Worm (Caenorhabditis elegans): ENCODE results near the gene F21D5.9.

F21D5.9 gene

ce11 chrIV:8722801-8723200 lies 1.0 kb upstream of the F21D5.9 start:
- TF ChIP-seq nhr-232 (tag; optimal IDR thresholded peaks at IDR 0.05), result no peak
- TF ChIP-seq ttx-3 (tag; optimal IDR thresholded peaks at IDR 0.05), result no peak
- TF ChIP-seq ahr-1 (tag; optimal IDR thresholded peaks at IDR 0.05), result no peak
- TF ChIP-seq zip-5 (tag; optimal IDR thresholded peaks at IDR 0.05), result no peak
- no peak for TF ChIP-seq hlh-8 (tag; optimal IDR thresholded peaks at IDR 0.05)
- no peak for TF ChIP-seq ceh-19 (GFP tag; optimal IDR thresholded peaks at IDR 0.05)
- no peak for TF ChIP-seq dve-1 (tag; optimal IDR thresholded peaks at IDR 0.05)
- no peak for TF ChIP-seq nhr-11 (tag; optimal IDR thresholded peaks at IDR 0.05)
- TF ChIP-seq fkh-10 (GFP tag; optimal IDR thresholded peaks at IDR 0.05), result no peak

- no peak for TF ChIP-seq C38D4.7 (GFP tag; optimal IDR thresholded peaks at IDR 0.05)
- TF ChIP-seq ceh-9 (tag; optimal IDR thresholded peaks at IDR 0.05), result no peak
- TF ChIP-seq Y22D7AL.16 (tag; optimal IDR thresholded peaks at IDR 0.05), result no peak
- no peak for TF ChIP-seq T23F11.4 (GFP tag; optimal IDR thresholded peaks at IDR 0.05)
- no peak for TF ChIP-seq K09A11.1 (tag; optimal IDR thresholded peaks at IDR 0.05; ENCODE audit: insufficient read depth)
- TF ChIP-seq nhr-11 (tag; optimal IDR thresholded peaks at IDR 0.05), result no peak
- TF ChIP-seq ztf-16 (tag; optimal IDR thresholded peaks at IDR 0.05), result no peak
- TF ChIP-seq ceh-48 (tag; optimal IDR thresholded peaks at IDR 0.05), result no peak
Measured at ce11 chrIV:8724907-8725306, 1.1 kb downstream of the F21D5.9 start.

- no peak for TF ChIP-seq npax-4 (tag; optimal IDR thresholded peaks at IDR 0.05)
- TF ChIP-seq lim-6 (tag; optimal IDR thresholded peaks at IDR 0.05), result no peak
- no peak for TF ChIP-seq ceh-6 (GFP tag; optimal IDR thresholded peaks at IDR 0.05)
- TF ChIP-seq ets-4 (tag; optimal IDR thresholded peaks at IDR 0.05), result no peak
- no peak for TF ChIP-seq syd-9 (tag; optimal IDR thresholded peaks at IDR 0.05)
- TF ChIP-seq ceh-45 (GFP tag; IDR thresholded peaks at IDR 0.05), result no peak
- TF ChIP-seq ceh-19 (GFP tag; optimal IDR thresholded peaks at IDR 0.05), result no peak
- TF ChIP-seq mec-3 (tag; optimal IDR thresholded peaks at IDR 0.05; ENCODE audit: borderline replicate concordance), result no peak
- TF ChIP-seq ref-2 (tag; optimal IDR thresholded peaks at IDR 0.05), result no peak
- no peak for TF ChIP-seq ceh-48 (tag; optimal IDR thresholded peaks at IDR 0.05)
- TF ChIP-seq unc-86 (tag; optimal IDR thresholded peaks at IDR 0.05), result no peak
- no peak for TF ChIP-seq pax-1 (tag; optimal IDR thresholded peaks at IDR 0.05)
- TF ChIP-seq unc-42 (tag; optimal IDR thresholded peaks at IDR 0.05), result no peak
- TF ChIP-seq ceh-30 (tag; optimal IDR thresholded peaks at IDR 0.05), result no peak
Measured at ce11 chrIV:8725345-8725744, 1.5 kb downstream of the F21D5.9 start, which contains the start of gene pgm-3. pgm-3 (plus strand) TSS chrIV:8725722.

- TF ChIP-seq unc-42 (tag; optimal IDR thresholded peaks at IDR 0.05) (no peak), ahr-1 (tag; optimal IDR thresholded peaks at IDR 0.05) (no peak), ceh-9 (tag; optimal IDR thresholded peaks at IDR 0.05) (no peak)
Measured at ce11 chrIV:8728122-8728521, 4.3 kb downstream of the F21D5.9 start, which contains the start of gene otub-3. otub-3 (plus strand) TSS chrIV:8728177.

- no peak for TF ChIP-seq pag-3 (tag; optimal IDR thresholded peaks at IDR 0.05; ENCODE audit: borderline replicate concordance)
- no peak for TF ChIP-seq fkh-10 (GFP tag; optimal IDR thresholded peaks at IDR 0.05)
- peak; percentile 56 for TF ChIP-seq hlh-30 (tag; optimal IDR thresholded peaks at IDR 0.05; ENCODE audit: insufficient read depth)
- no peak for TF ChIP-seq T23F11.4 (GFP tag; optimal IDR thresholded peaks at IDR 0.05)
- TF ChIP-seq elt-2 (tag; optimal IDR thresholded peaks at IDR 0.05), result no peak
- TF ChIP-seq unc-86 (tag; optimal IDR thresholded peaks at IDR 0.05), result no peak
- no peak for TF ChIP-seq gmeb-2 (tag; optimal IDR thresholded peaks at IDR 0.05)
- TF ChIP-seq unc-42 (tag; optimal IDR thresholded peaks at IDR 0.05), result no peak
Measured at ce11 chrIV:8729636-8730035, 5.8 kb downstream of the F21D5.9 start.

- TF ChIP-seq ets-4 (tag; optimal IDR thresholded peaks at IDR 0.05), result no peak
- TF ChIP-seq elt-2 (tag; optimal IDR thresholded peaks at IDR 0.05), result peak; percentile 55
- TF ChIP-seq nhr-232 (tag; optimal IDR thresholded peaks at IDR 0.05), result no peak
Measured at ce11 chrIV:8730469-8730868, 6.6 kb downstream of the F21D5.9 start, which contains the start of gene F21D5.3. F21D5.3 (plus strand) TSS chrIV:8730815.
